Worm (Caenorhabditis elegans): Measurements from ENCODE around the gene gkow-1.

The gkow-1 gene

DNA sequence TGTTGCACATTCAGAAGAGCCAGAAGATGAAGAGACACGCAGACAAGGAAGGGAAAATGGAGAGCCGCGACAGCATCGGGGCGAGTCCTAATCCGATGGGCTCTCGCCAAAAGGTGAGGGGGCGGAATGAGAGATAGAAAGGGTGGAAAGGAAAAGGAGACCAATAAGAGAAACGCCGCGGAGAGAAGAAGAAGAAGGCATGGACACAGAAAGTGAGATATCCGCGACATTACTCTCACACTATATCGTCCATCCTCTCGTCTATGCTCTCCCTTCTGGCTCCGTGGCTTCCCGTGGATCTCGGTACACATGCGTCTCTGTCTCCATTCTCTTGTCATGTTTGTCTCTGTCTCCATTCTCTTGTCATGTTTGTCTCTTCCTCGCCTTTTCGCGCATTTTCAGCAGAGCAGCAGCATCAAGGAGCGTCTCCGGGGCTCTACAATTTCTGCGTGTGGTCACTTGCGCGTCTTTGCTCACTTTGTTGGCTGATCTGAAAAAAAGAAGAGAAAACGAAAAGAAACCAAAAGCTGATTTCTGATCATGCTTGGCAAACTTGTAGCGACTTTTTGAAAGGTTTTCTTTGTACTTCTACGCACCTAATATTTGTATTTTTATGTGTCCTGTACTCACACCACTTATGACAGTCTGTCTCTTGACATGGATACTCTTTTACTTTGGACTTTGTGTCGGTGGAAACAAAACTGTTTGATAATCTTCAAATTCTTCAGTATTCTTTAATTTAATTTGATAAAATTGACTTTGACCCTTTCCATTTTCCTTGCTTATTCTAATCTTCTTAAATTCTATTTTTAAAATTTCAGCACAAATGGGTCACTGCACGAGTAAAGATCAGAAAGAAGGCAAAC lies 45.5 kb downstream of the gkow-1 start, which contains the start of gene gpa-7 (continued):
- TF ChIP-seq nhr-23 (tag; optimal IDR thresholded peaks at IDR 0.05) (no peak), gmeb-1 (tag; optimal IDR thresholded peaks at IDR 0.05) (no peak), nhr-237 (tag; optimal IDR thresholded peaks at IDR 0.05) (no peak), elt-1 (tag; optimal IDR thresholded peaks at IDR 0.05) (no peak), F13H6.1 (tag; optimal IDR thresholded peaks at IDR 0.05) (peak; percentile 91), lin-13 (GFP tag; optimal IDR thresholded peaks at IDR 0.05) (peak; percentile 28), unc-62 (GFP tag; optimal IDR thresholded peaks at IDR 0.05) (no peak), skn-1 (tag; optimal IDR thresholded peaks at IDR 0.05) (no peak), mbf-1 (tag; optimal IDR thresholded peaks at IDR 0.05) (no peak)

DNA sequence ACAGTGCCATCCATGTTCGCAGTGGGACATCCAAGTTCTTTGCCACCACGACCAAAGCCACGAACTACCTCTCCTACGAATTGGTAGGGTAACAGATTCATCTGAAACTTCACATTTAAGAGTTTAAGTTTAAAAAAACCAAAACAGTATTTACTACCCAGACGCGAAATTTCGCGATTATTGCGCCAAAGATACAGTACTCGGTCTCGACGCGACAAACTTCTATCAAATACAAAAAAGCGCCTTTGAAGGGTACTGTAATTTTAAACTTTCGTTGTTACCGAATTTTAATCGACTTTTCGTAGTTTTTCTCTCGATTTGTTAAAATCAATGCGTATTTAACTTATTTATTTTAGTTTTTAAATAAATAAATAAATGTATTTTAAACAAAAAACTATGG lies 51.4 kb downstream of the gkow-1 start, which contains the start of gene rfk-1:
TSS of gene rfk-1 (minus strand) at position 101 of the 400 bp plus-strand sequence.
- TF ChIP-seq nhr-23 (tag; optimal IDR thresholded peaks at IDR 0.05) (no peak), mbf-1 (tag; optimal IDR thresholded peaks at IDR 0.05) (no peak), nhr-21 (tag; optimal IDR thresholded peaks at IDR 0.05) (no peak), R02D3.7 (tag; optimal IDR thresholded peaks at IDR 0.05) (no peak), alr-1 (tag; optimal IDR thresholded peaks at IDR 0.05) (no peak), unc-39 (tag; optimal IDR thresholded peaks at IDR 0.05) (no peak), mdl-1 (tag; optimal IDR thresholded peaks at IDR 0.05) (no peak), nhr-77 (tag; optimal IDR thresholded peaks at IDR 0.05) (no peak), F13H6.1 (tag; optimal IDR thresholded peaks at IDR 0.05) (no peak), sma-3 (GFP tag; optimal IDR thresholded peaks at IDR 0.05) (no peak)

Measured in whole organism, L2 larva.